Worm (Caenorhabditis elegans): Measurements from ENCODE around the gene sphr-1.

Gene sphr-1

ce11 chrV:9191406-9191805, at the start of gene sphr-1:
Gene sphr-1 (plus strand): TSS chrV:9191610.
- TF ChIP-seq cog-1 (tag; optimal IDR thresholded peaks at IDR 0.05) (no peak), klf-2 (GFP tag; conservative IDR thresholded peaks at IDR 0.05) (no peak), flt-1 (GFP tag; IDR thresholded peaks at IDR 0.05) (no peak), T22C8.4 (GFP tag; IDR thresholded peaks at IDR 0.05) (no peak), tab-1 (GFP tag; IDR thresholded peaks at IDR 0.05) (no peak), ztf-29 (GFP tag; IDR thresholded peaks at IDR 0.05) (no peak), ref-1 (GFP tag; conservative IDR thresholded peaks at IDR 0.05) (no peak), med-1 (GFP tag; optimal IDR thresholded peaks at IDR 0.05; ENCODE audit: insufficient read depth) (no peak), ztf-23 (GFP tag; IDR thresholded peaks at IDR 0.05) (no peak)

- no peak for TF ChIP-seq klf-2 (GFP tag; conservative IDR thresholded peaks at IDR 0.05)
- no peak for TF ChIP-seq flt-1 (GFP tag; IDR thresholded peaks at IDR 0.05)
- TF ChIP-seq ztf-29 (GFP tag; IDR thresholded peaks at IDR 0.05), result no peak
- no peak for TF ChIP-seq ref-1 (GFP tag; conservative IDR thresholded peaks at IDR 0.05)
- no peak for TF ChIP-seq tab-1 (GFP tag; IDR thresholded peaks at IDR 0.05)
- TF ChIP-seq cog-1 (tag; optimal IDR thresholded peaks at IDR 0.05), result no peak
- no peak for TF ChIP-seq med-1 (GFP tag; optimal IDR thresholded peaks at IDR 0.05; ENCODE audit: insufficient read depth)
- no peak for TF ChIP-seq ztf-23 (GFP tag; IDR thresholded peaks at IDR 0.05)
- TF ChIP-seq T22C8.4 (GFP tag; IDR thresholded peaks at IDR 0.05), result no peak
Measured at ce11 chrV:9143896-9144295, 47.5 kb upstream of the sphr-1 start.

- no peak for TF ChIP-seq flt-1 (GFP tag; IDR thresholded peaks at IDR 0.05)
- TF ChIP-seq klf-2 (GFP tag; conservative IDR thresholded peaks at IDR 0.05), result no peak
- no peak for TF ChIP-seq T22C8.4 (GFP tag; IDR thresholded peaks at IDR 0.05)
- TF ChIP-seq ref-1 (GFP tag; conservative IDR thresholded peaks at IDR 0.05), result no peak
- TF ChIP-seq ztf-23 (GFP tag; IDR thresholded peaks at IDR 0.05), result no peak
- TF ChIP-seq tab-1 (GFP tag; IDR thresholded peaks at IDR 0.05), result no peak
Measured at ce11 chrV:9146196-9146595, 45.2 kb upstream of the sphr-1 start.

ce11 chrV:9146849-9147557, 44.4 kb upstream of the sphr-1 start, which contains the start of gene spl-2:
Gene spl-2 (minus strand): TSS chrV:9146899.
- no peak for TF ChIP-seq cog-1 (tag; optimal IDR thresholded peaks at IDR 0.05)
- no peak for TF ChIP-seq tab-1 (GFP tag; IDR thresholded peaks at IDR 0.05)
- TF ChIP-seq ztf-23 (GFP tag; IDR thresholded peaks at IDR 0.05), result no peak
- no peak for TF ChIP-seq ztf-29 (GFP tag; IDR thresholded peaks at IDR 0.05)
- no peak for TF ChIP-seq flt-1 (GFP tag; IDR thresholded peaks at IDR 0.05)
- no peak for TF ChIP-seq ref-1 (GFP tag; conservative IDR thresholded peaks at IDR 0.05)
- no peak for TF ChIP-seq T22C8.4 (GFP tag; IDR thresholded peaks at IDR 0.05)
- TF ChIP-seq med-1 (GFP tag; optimal IDR thresholded peaks at IDR 0.05; ENCODE audit: insufficient read depth), result no peak
- no peak for TF ChIP-seq klf-2 (GFP tag; conservative IDR thresholded peaks at IDR 0.05)

ce11 chrV:9148151-9148550, 43.3 kb upstream of the sphr-1 start:
- TF ChIP-seq cog-1 (tag; optimal IDR thresholded peaks at IDR 0.05) (no peak), klf-2 (GFP tag; conservative IDR thresholded peaks at IDR 0.05) (no peak), T22C8.4 (GFP tag; IDR thresholded peaks at IDR 0.05) (no peak), tab-1 (GFP tag; IDR thresholded peaks at IDR 0.05) (no peak), ztf-29 (GFP tag; IDR thresholded peaks at IDR 0.05) (no peak), ztf-23 (GFP tag; IDR thresholded peaks at IDR 0.05) (no peak), flt-1 (GFP tag; IDR thresholded peaks at IDR 0.05) (no peak), med-1 (GFP tag; optimal IDR thresholded peaks at IDR 0.05; ENCODE audit: insufficient read depth) (no peak), ref-1 (GFP tag; conservative IDR thresholded peaks at IDR 0.05) (no peak)

- TF ChIP-seq med-1 (GFP tag; optimal IDR thresholded peaks at IDR 0.05; ENCODE audit: insufficient read depth), result no peak
- TF ChIP-seq tab-1 (GFP tag; IDR thresholded peaks at IDR 0.05), result no peak
- TF ChIP-seq klf-2 (GFP tag; conservative IDR thresholded peaks at IDR 0.05), result no peak
- no peak for TF ChIP-seq cog-1 (tag; optimal IDR thresholded peaks at IDR 0.05)
- TF ChIP-seq ztf-23 (GFP tag; IDR thresholded peaks at IDR 0.05), result no peak
- TF ChIP-seq T22C8.4 (GFP tag; IDR thresholded peaks at IDR 0.05), result no peak
- TF ChIP-seq ref-1 (GFP tag; conservative IDR thresholded peaks at IDR 0.05), result no peak
- TF ChIP-seq ztf-29 (GFP tag; IDR thresholded peaks at IDR 0.05), result no peak
Measured at ce11 chrV:9152339-9152738, 39.1 kb upstream of the sphr-1 start.

ce11 chrV:9154772-9155171, 36.6 kb upstream of the sphr-1 start, which contains the start of gene B0222.5:
Gene B0222.5 (minus strand): TSS chrV:9154872.
- TF ChIP-seq ztf-23 (GFP tag; IDR thresholded peaks at IDR 0.05), result no peak
- no peak for TF ChIP-seq klf-2 (GFP tag; conservative IDR thresholded peaks at IDR 0.05)
- TF ChIP-seq med-1 (GFP tag; optimal IDR thresholded peaks at IDR 0.05; ENCODE audit: insufficient read depth), result no peak
- no peak for TF ChIP-seq cog-1 (tag; optimal IDR thresholded peaks at IDR 0.05)
- TF ChIP-seq tab-1 (GFP tag; IDR thresholded peaks at IDR 0.05), result no peak
- no peak for TF ChIP-seq ref-1 (GFP tag; conservative IDR thresholded peaks at IDR 0.05)
- TF ChIP-seq flt-1 (GFP tag; IDR thresholded peaks at IDR 0.05), result no peak
- TF ChIP-seq T22C8.4 (GFP tag; IDR thresholded peaks at IDR 0.05), result no peak
- no peak for TF ChIP-seq ztf-29 (GFP tag; IDR thresholded peaks at IDR 0.05)

ce11 chrV:9155616-9156015, 35.8 kb upstream of the sphr-1 start:
- no peak for TF ChIP-seq klf-2 (GFP tag; conservative IDR thresholded peaks at IDR 0.05)
- no peak for TF ChIP-seq ref-1 (GFP tag; conservative IDR thresholded peaks at IDR 0.05)
- no peak for TF ChIP-seq tab-1 (GFP tag; IDR thresholded peaks at IDR 0.05)

- TF ChIP-seq ref-1 (GFP tag; conservative IDR thresholded peaks at IDR 0.05), result no peak
- TF ChIP-seq ztf-23 (GFP tag; IDR thresholded peaks at IDR 0.05), result no peak
- TF ChIP-seq tab-1 (GFP tag; IDR thresholded peaks at IDR 0.05), result no peak
- TF ChIP-seq klf-2 (GFP tag; conservative IDR thresholded peaks at IDR 0.05), result no peak
- no peak for TF ChIP-seq ztf-29 (GFP tag; IDR thresholded peaks at IDR 0.05)
- no peak for TF ChIP-seq med-1 (GFP tag; optimal IDR thresholded peaks at IDR 0.05; ENCODE audit: insufficient read depth)
- TF ChIP-seq cog-1 (tag; optimal IDR thresholded peaks at IDR 0.05), result no peak
- TF ChIP-seq flt-1 (GFP tag; IDR thresholded peaks at IDR 0.05), result no peak
- TF ChIP-seq T22C8.4 (GFP tag; IDR thresholded peaks at IDR 0.05), result no peak
Measured at ce11 chrV:9156679-9157078, 34.7 kb upstream of the sphr-1 start, which contains the start of gene B0222.15. Gene B0222.15 (minus strand): TSS chrV:9156779.

ce11 chrV:9157597-9157996, 33.8 kb upstream of the sphr-1 start:
- TF ChIP-seq flt-1 (GFP tag; IDR thresholded peaks at IDR 0.05) (no peak), med-1 (GFP tag; optimal IDR thresholded peaks at IDR 0.05; ENCODE audit: insufficient read depth) (no peak), ref-1 (GFP tag; conservative IDR thresholded peaks at IDR 0.05) (no peak), cog-1 (tag; optimal IDR thresholded peaks at IDR 0.05) (no peak)

Data from whole organism, midembryonic.